Worm (Caenorhabditis elegans): ENCODE measurements around the gene ule-5.

DNA sequence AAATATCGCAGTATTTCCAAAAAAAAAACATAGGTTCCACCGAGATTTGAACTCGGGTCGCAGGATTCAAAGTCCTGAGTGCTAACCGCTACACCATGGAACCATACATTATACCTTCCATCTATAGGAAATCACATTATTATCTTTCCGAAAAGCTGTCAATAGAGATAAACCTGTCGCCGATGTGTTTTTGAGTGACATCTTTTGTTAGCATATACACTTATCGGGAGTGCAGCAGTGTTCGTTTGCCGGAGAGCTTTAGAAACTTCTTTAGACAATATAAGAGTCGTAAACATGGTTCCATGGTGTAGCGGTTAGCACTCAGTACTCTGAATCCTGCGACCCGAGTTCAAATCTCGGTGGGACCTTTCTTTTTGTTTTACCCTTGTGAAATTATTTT is 10.7 kb upstream of the ule-5 start:
- TF ChIP-seq hnd-1 (tag; optimal IDR thresholded peaks at IDR 0.05) (no peak), hmg-4 (GFP tag; optimal IDR thresholded peaks at IDR 0.05) (no peak), ets-7 (tag; optimal IDR thresholded peaks at IDR 0.05) (no peak), tbx-37 (GFP tag; conservative IDR thresholded peaks at IDR 0.05) (no peak), aly-1 (tag; optimal IDR thresholded peaks at IDR 0.05) (no peak), sea-1 (GFP tag; conservative IDR thresholded peaks at IDR 0.05) (no peak), flt-1 (GFP tag; IDR thresholded peaks at IDR 0.05) (no peak), F13C5.2 (tag; optimal IDR thresholded peaks at IDR 0.05) (no peak), ceh-13 (GFP tag; optimal IDR thresholded peaks at IDR 0.05) (no peak), ama-1 (optimal IDR thresholded peaks at IDR 0.05) (no peak), tbx-11 (GFP tag; IDR thresholded peaks at IDR 0.05) (no peak), ceh-36 (tag; optimal IDR thresholded peaks at IDR 0.05) (no peak), scrt-1 (GFP tag; IDR thresholded peaks at IDR 0.05) (0 out of 2 replicates have a peak, but pooled peaks have one; percentile 16)
